Fruit fly (Drosophila melanogaster): Measurements from ENCODE around the gene Acp95EF.

Gene Acp95EF

DNA sequence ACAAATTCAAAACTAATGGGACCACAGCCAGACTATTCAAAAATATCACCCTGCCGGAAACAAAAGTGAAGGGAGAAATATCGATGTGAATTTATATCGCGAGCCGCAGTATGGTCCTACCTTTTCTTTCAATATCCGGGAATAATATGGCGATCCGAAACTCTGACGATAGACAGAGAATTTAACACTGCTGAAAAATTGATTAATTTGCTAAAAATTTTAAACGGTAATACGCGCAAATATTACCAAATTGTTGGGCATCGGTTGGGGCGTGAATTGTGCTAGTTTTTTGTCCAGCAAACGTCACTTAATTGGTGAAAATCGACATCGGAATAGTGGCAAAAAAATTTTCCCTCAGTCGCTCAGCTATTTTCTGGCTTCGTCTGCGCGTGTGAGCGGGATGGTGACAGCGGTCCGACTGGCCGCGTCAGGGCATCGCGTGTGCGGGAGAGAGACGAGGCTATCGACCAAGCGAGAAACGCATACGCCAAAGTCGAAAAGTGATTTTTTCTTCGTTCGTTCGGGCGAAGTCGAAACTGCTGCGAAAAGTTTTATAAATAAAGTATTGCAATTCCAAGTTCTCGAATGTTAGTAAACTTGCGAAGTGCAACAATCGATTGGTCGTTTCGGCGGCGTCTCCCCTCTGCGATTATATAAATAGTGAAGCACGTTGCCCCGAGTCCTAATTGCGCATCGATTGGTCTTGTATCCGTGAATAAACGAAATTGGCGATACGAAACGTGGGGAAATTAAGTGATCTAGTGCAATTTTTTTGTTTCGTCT lies 1.8 kb downstream of the Acp95EF start, which contains the start of gene mask (continued):
- TF ChIP-seq Deaf1 (tag; optimal IDR thresholded peaks at IDR 0.05) = peak; percentile 66
- peak; percentile 16; the same call in 1 of the 2 replicates for TF ChIP-seq danr (GFP tag; IDR thresholded peaks at IDR 0.05)
- no peak for TF ChIP-seq CG31365 (tag; optimal IDR thresholded peaks at IDR 0.05)
- TF ChIP-seq ewg (GFP tag; optimal IDR thresholded peaks at IDR 0.05) = peak; percentile 43
- TF ChIP-seq CG18011 (GFP tag; optimal IDR thresholded peaks at IDR 0.05) = peak; percentile 64
- TF ChIP-seq Dll (GFP tag; IDR thresholded peaks at IDR 0.05; ENCODE audit: partially characterized antibody) = 0 out of 4 replicates have a peak, but pooled peaks have one; percentile 6
- TF ChIP-seq CG9932 (GFP tag; IDR thresholded peaks at IDR 0.05) = peak; percentile 65
- TF ChIP-seq CG14710 (tag; optimal IDR thresholded peaks at IDR 0.05) = peak; percentile 77
- peak; percentile 91 for TF ChIP-seq HLHmδ (GFP tag; optimal IDR thresholded peaks at IDR 0.05)
- TF ChIP-seq sima (GFP tag; optimal IDR thresholded peaks at IDR 0.05) = peak; percentile 69
- peak; percentile 75 for TF ChIP-seq Sox100B (GFP tag; optimal IDR thresholded peaks at IDR 0.05)
- no peak for TF ChIP-seq eve (GFP tag; optimal IDR thresholded peaks at IDR 0.05)
- TF ChIP-seq dpn (GFP tag; optimal IDR thresholded peaks at IDR 0.05) = peak; percentile 33 to 86
- peak; percentile 18 for TF ChIP-seq bbx (GFP tag; IDR thresholded peaks at IDR 0.05; ENCODE audit: partially characterized antibody)
- peak; percentile 54 for TF ChIP-seq CG12299 (tag; optimal IDR thresholded peaks at IDR 0.05)
- TF ChIP-seq br (optimal IDR thresholded peaks at IDR 0.05) = no peak
- peak; percentile 68; the same call in 1 of the 3 replicates for TF ChIP-seq CG6175 (GFP tag; IDR thresholded peaks at IDR 0.05)
- peak; percentile 31 for TF ChIP-seq CG12155 (GFP tag; optimal IDR thresholded peaks at IDR 0.05)
- peak; percentile 91 for TF ChIP-seq NC2β (GFP tag; optimal IDR thresholded peaks at IDR 0.05)
- TF ChIP-seq CG34422 (GFP tag; IDR thresholded peaks at IDR 0.05) = peak; percentile 79

DNA sequence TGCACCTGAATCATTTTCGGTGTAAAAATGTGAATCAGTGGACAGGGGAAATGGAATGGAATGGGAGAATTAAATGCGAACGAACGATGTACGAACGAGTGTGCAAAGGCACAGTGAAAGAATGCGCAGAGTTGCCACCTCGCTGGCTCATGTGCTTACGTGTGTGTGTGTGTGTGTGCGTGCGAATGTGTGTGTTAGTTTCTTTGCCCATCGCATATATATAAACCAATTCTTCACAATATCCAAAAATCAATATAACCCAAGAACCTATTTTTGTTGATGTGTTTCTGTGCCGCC lies 2.4 kb downstream of the Acp95EF start:
- TF ChIP-seq CG3847 (GFP tag; IDR thresholded peaks at IDR 0.05) (0 out of 2 replicates have a peak, but pooled peaks have one; percentile 36), HLH3B (GFP tag; IDR thresholded peaks at IDR 0.05) (0 out of 2 replicates have a peak, but pooled peaks have one; percentile 17), stwl (tag; optimal IDR thresholded peaks at IDR 0.05) (peak; percentile 27), CG10543 (GFP tag; optimal IDR thresholded peaks at IDR 0.05) (peak; percentile 1), Gug (GFP tag; IDR thresholded peaks at IDR 0.05) (no peak), Deaf1 (tag; optimal IDR thresholded peaks at IDR 0.05) (peak; percentile 12), D19B (GFP tag; optimal IDR thresholded peaks at IDR 0.05) (no peak), CG34422 (GFP tag; IDR thresholded peaks at IDR 0.05) (peak; percentile 51; the same call in 1 of the 3 replicates), CG30403 (GFP tag; optimal IDR thresholded peaks at IDR 0.05) (no peak), CG4282 (GFP tag; optimal IDR thresholded peaks at IDR 0.05) (peak; percentile 6), cg (GFP tag; optimal IDR thresholded peaks at IDR 0.05) (peak; percentile 93), rib (GFP tag; IDR thresholded peaks at IDR 0.05) (0 out of 2 replicates have a peak, but pooled peaks have one; percentile 16), CG17568 (GFP tag; optimal IDR thresholded peaks at IDR 0.05) (no peak), psq (GFP tag; optimal IDR thresholded peaks at IDR 0.05) (peak; percentile 94), shn (GFP tag; optimal IDR thresholded peaks at IDR 0.05) (no peak), sd (tag; optimal IDR thresholded peaks at IDR 0.05) (peak; percentile 99), vnd (GFP tag; IDR thresholded peaks at IDR 0.05; ENCODE audit: partially characterized antibody) (peak; percentile 32; the same call in 1 of the 3 replicates), HLHmδ (GFP tag; optimal IDR thresholded peaks at IDR 0.05) (peak; percentile 58), CG15514 (GFP tag; optimal IDR thresholded peaks at IDR 0.05) (peak; percentile 30), mirr (GFP tag; optimal IDR thresholded peaks at IDR 0.05) (peak; percentile 37), Rfx (GFP tag; IDR thresholded peaks at IDR 0.05) (peak; percentile 15; the same call in 1 of the 2 replicates), CrebB (tag; optimal IDR thresholded peaks at IDR 0.05) (peak; percentile 25), twi (tag; optimal IDR thresholded peaks at IDR 0.05) (no peak), Med (GFP tag) (peak; percentile 59), pfk (GFP tag; optimal IDR thresholded peaks at IDR 0.05) (peak; percentile 36), Pdp1 (GFP tag; optimal IDR thresholded peaks at IDR 0.05) (peak in 1 of 2 experiments; percentile 5), row (GFP tag; IDR thresholded peaks at IDR 0.05) (no peak), Ada2b (GFP tag; IDR thresholded peaks at IDR 0.05) (0 out of 2 replicates have a peak, but pooled peaks have one; percentile 6), Dref (GFP tag; IDR thresholded peaks at IDR 0.05) (0 out of 2 replicates have a peak, but pooled peaks have one; percentile 29), CG15479 (GFP tag; optimal IDR thresholded peaks at IDR 0.05) (peak; percentile 10), ci (GFP tag; IDR thresholded peaks at IDR 0.05) (0 out of 3 replicates have a peak, but pooled peaks have one; percentile 8)

Measured in whole organism, embryonic.